Worm (Caenorhabditis elegans): ENCODE data around the gene Y37E11B.1.

The Y37E11B.1 gene

DNA sequence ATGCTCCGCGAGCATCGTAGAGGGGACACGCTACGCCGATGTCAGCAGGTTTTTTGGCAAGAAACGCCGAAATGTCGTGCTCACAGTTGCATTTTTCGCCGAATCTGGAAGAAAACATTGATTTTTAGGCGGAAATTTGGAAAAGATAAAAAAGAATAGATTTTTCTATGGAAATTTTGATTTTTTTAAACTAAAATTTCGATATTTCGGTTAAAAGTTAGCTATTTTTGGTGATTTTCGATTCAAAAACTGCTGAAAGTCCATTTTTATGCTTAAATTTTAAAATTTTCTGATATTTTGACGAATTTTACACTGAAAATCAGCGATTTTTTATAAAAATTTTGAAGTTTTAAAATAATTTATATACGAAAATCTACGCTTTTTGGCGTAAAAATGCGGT is 17.9 kb downstream of the Y37E11B.1 start:
- TF ChIP-seq zag-1 (tag; optimal IDR thresholded peaks at IDR 0.05): no peak
- no peak for TF ChIP-seq Y55F3AM.14 (GFP tag; optimal IDR thresholded peaks at IDR 0.05)
- TF ChIP-seq fos-1 (tag; optimal IDR thresholded peaks at IDR 0.05): no peak
- TF ChIP-seq sem-4 (tag; optimal IDR thresholded peaks at IDR 0.05): no peak
- TF ChIP-seq elt-3 (tag; optimal IDR thresholded peaks at IDR 0.05): no peak

DNA sequence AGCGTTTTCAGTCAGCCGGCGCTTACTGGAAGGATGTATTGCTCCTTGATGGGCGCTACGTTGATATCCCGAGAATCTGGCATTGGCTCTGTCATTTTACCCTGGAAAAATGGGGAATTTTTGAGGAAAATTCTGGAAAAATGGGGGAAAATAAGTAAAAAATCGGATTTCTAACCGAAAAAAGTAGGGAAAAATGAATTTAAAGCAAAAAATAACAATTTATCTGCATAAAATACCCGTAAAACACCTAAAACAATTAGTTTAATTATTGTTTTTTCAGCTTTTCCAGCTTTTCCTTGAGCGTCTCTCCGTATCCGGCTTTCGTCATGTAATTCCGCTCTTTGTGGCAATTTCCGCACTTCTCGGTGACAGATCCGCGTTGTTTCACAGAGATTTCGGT is 19.0 kb downstream of the Y37E11B.1 start, which contains the start of gene Y37E11B.5:
Gene Y37E11B.5 (minus strand): TSS at position 101 of the 400 bp plus-strand sequence.
- TF ChIP-seq lin-11 (tag; optimal IDR thresholded peaks at IDR 0.05) (no peak), sma-9 (GFP tag; optimal IDR thresholded peaks at IDR 0.05) (no peak), sma-9 (tag; optimal IDR thresholded peaks at IDR 0.05) (no peak), R02D3.7 (tag; optimal IDR thresholded peaks at IDR 0.05) (no peak), nhr-6 (tag; optimal IDR thresholded peaks at IDR 0.05) (no peak), lsy-2 (tag; optimal IDR thresholded peaks at IDR 0.05) (no peak), lin-13 (GFP tag; optimal IDR thresholded peaks at IDR 0.05) (no peak), zag-1 (tag; optimal IDR thresholded peaks at IDR 0.05) (no peak), nhr-23 (tag; optimal IDR thresholded peaks at IDR 0.05) (no peak), ztf-11 (tag; optimal IDR thresholded peaks at IDR 0.05) (no peak), mab-5 (tag; optimal IDR thresholded peaks at IDR 0.05) (no peak), mdl-1 (tag; optimal IDR thresholded peaks at IDR 0.05) (no peak), egl-27 (tag; optimal IDR thresholded peaks at IDR 0.05) (no peak), skn-1 (tag; optimal IDR thresholded peaks at IDR 0.05) (no peak)

- TF ChIP-seq lsy-2 (tag; optimal IDR thresholded peaks at IDR 0.05): peak in 1 of 2 experiments; percentile 46
- peak; percentile 8 for TF ChIP-seq gmeb-1 (tag; optimal IDR thresholded peaks at IDR 0.05)
- TF ChIP-seq ztf-11 (tag; optimal IDR thresholded peaks at IDR 0.05): no peak
- no peak for TF ChIP-seq zag-1 (tag; optimal IDR thresholded peaks at IDR 0.05)
- TF ChIP-seq nhr-237 (tag; optimal IDR thresholded peaks at IDR 0.05): no peak
- TF ChIP-seq blmp-1 (tag; optimal IDR thresholded peaks at IDR 0.05; ENCODE audit: insufficient read depth): no peak
- TF ChIP-seq sem-4 (tag; optimal IDR thresholded peaks at IDR 0.05): no peak
- no peak for TF ChIP-seq ztf-1 (GFP tag; conservative IDR thresholded peaks at IDR 0.05)
- TF ChIP-seq C34F6.9 (tag; optimal IDR thresholded peaks at IDR 0.05): peak; percentile 1
- no peak for TF ChIP-seq nhr-21 (tag; optimal IDR thresholded peaks at IDR 0.05)
- TF ChIP-seq ama-1 (optimal IDR thresholded peaks at IDR 0.05): no peak
- no peak for TF ChIP-seq nhr-10 (tag; optimal IDR thresholded peaks at IDR 0.05)
- no peak for TF ChIP-seq skn-1 (tag; optimal IDR thresholded peaks at IDR 0.05)
- TF ChIP-seq unc-55 (GFP tag; optimal IDR thresholded peaks at IDR 0.05): peak; percentile 35
- TF ChIP-seq ztf-4 (tag; optimal IDR thresholded peaks at IDR 0.05): no peak
- TF ChIP-seq peb-1 (tag; optimal IDR thresholded peaks at IDR 0.05): no peak
Observed at ce11 chrIV:3599126-3599525, 19.7 kb downstream of the Y37E11B.1 start, which contains the start of gene Y37E11B.6. Gene Y37E11B.6 (minus strand): TSS chrIV:3599306.

- TF ChIP-seq nhr-6 (tag; optimal IDR thresholded peaks at IDR 0.05) (no peak), blmp-1 (tag; optimal IDR thresholded peaks at IDR 0.05; ENCODE audit: insufficient read depth) (peak; percentile 66)
Observed at ce11 chrIV:3599958-3600357, 20.5 kb downstream of the Y37E11B.1 start, which contains the start of gene Y37E11B.7. Gene Y37E11B.7 (minus strand): TSS chrIV:3600164.

DNA sequence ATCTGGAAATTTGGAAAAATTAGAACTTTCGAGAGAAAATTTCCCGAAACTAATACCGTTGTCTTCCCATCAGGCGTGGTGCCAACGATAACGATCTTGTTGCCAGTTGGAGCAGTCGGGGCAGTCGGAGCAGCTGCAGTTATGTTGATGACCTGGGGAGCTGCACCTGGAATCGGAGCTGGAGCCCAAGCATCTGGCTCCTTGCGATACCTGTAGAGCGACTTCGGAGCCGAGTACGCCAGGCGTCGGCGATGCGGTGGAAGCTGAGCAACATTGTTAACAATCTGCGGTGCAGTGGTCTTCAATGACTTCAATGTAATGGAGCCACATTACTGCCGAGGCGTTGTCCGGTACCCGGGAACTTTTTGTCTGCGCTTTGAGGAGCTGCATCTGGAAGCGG is 22.4 kb downstream of the Y37E11B.1 start:
- TF ChIP-seq skn-1 (tag; optimal IDR thresholded peaks at IDR 0.05): no peak
- TF ChIP-seq nhr-129 (tag; optimal IDR thresholded peaks at IDR 0.05): no peak
- no peak for TF ChIP-seq C34F6.9 (tag; optimal IDR thresholded peaks at IDR 0.05)
- TF ChIP-seq fos-1 (tag; optimal IDR thresholded peaks at IDR 0.05): no peak
- no peak for TF ChIP-seq lin-39 (tag; optimal IDR thresholded peaks at IDR 0.05)
- TF ChIP-seq ceh-82 (tag; optimal IDR thresholded peaks at IDR 0.05): no peak
- TF ChIP-seq mab-5 (tag; optimal IDR thresholded peaks at IDR 0.05): no peak
- TF ChIP-seq egl-27 (tag; optimal IDR thresholded peaks at IDR 0.05): no peak
- no peak for TF ChIP-seq sma-3 (GFP tag; optimal IDR thresholded peaks at IDR 0.05)
- no peak for TF ChIP-seq ztf-1 (GFP tag; conservative IDR thresholded peaks at IDR 0.05)
- TF ChIP-seq aly-2 (tag; optimal IDR thresholded peaks at IDR 0.05): no peak
- TF ChIP-seq zag-1 (tag; optimal IDR thresholded peaks at IDR 0.05): no peak
- TF ChIP-seq nhr-237 (tag; optimal IDR thresholded peaks at IDR 0.05): no peak
- TF ChIP-seq mbf-1 (tag; optimal IDR thresholded peaks at IDR 0.05): no peak
- TF ChIP-seq lsy-2 (tag; optimal IDR thresholded peaks at IDR 0.05): no peak
- no peak for TF ChIP-seq alr-1 (tag; optimal IDR thresholded peaks at IDR 0.05)
- TF ChIP-seq lin-13 (GFP tag; optimal IDR thresholded peaks at IDR 0.05): no peak
- TF ChIP-seq nhr-6 (tag; optimal IDR thresholded peaks at IDR 0.05): no peak
- TF ChIP-seq ztf-4 (tag; optimal IDR thresholded peaks at IDR 0.05): no peak
- TF ChIP-seq R02D3.7 (tag; optimal IDR thresholded peaks at IDR 0.05): no peak
